Worm (Caenorhabditis elegans): ENCODE measurements around the gene irld-59.
A peak's percentile ranks its signal among the peaks of the same experiment; 100 is the strongest.
"Not testable (repeated sequence)": the region's sequence is repeated elsewhere in the genome, so short reads cannot be mapped to it uniquely, and the experiment has no call there.

irld-59 gene

ce11 chrIV:15294040-15294439, 42.8 kb upstream of the irld-59 start, which contains the start of gene Y73F8A.10:
Y73F8A.10 (plus strand) TSS chrIV:15294340.
- TF ChIP-seq lin-35 (GFP tag; optimal IDR thresholded peaks at IDR 0.05) (no peak), vab-15 (tag; optimal IDR thresholded peaks at IDR 0.05) (no peak), hlh-17 (GFP tag; optimal IDR thresholded peaks at IDR 0.05; ENCODE audit: borderline replicate concordance) (no peak), mep-1 (tag; optimal IDR thresholded peaks at IDR 0.05) (no peak), nhr-84 (tag; optimal IDR thresholded peaks at IDR 0.05) (no peak)

DNA sequence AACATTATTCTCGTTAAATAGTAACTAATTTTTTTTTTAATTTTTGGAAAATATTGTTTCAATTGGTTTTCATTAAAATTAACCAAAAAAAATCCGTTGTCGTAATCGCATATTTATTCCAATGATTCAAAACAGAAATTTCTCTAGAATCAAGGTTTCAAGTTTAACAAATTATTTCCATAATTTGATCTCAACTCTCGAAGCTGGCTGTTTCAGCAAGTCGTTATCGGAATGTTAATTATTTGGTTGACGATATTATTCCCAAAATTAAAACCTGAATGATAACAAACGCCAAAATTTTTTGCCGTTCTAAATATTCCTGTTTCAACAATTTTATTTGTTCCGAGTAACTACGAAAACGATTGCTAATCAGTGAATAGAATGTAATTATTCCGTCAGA, 36.8 kb upstream of the irld-59 start:
- TF ChIP-seq mdl-1 (tag; optimal IDR thresholded peaks at IDR 0.05) = no peak
- TF ChIP-seq C16A3.4 (tag; optimal IDR thresholded peaks at IDR 0.05) = no peak
- TF ChIP-seq fos-1 (tag; optimal IDR thresholded peaks at IDR 0.05) = no peak
- TF ChIP-seq C04F5.9 (tag; optimal IDR thresholded peaks at IDR 0.05) = no peak
- TF ChIP-seq elt-2 (tag; optimal IDR thresholded peaks at IDR 0.05) = no peak
- no peak for TF ChIP-seq nhr-71 (tag; optimal IDR thresholded peaks at IDR 0.05)
- no peak for TF ChIP-seq fkh-8 (tag; optimal IDR thresholded peaks at IDR 0.05)
- TF ChIP-seq pqm-1 (tag; optimal IDR thresholded peaks at IDR 0.05) = no peak
- no peak for TF ChIP-seq unc-130 (tag; optimal IDR thresholded peaks at IDR 0.05)
- no peak for TF ChIP-seq ceh-8 (GFP tag; optimal IDR thresholded peaks at IDR 0.05)
- no peak for TF ChIP-seq nhr-11 (tag; optimal IDR thresholded peaks at IDR 0.05)
- no peak for TF ChIP-seq mab-9 (GFP tag; IDR thresholded peaks at IDR 0.05)
- TF ChIP-seq F16B12.6 (tag; optimal IDR thresholded peaks at IDR 0.05) = no peak
- no peak for TF ChIP-seq tlp-1 (tag; optimal IDR thresholded peaks at IDR 0.05)

- no peak for TF ChIP-seq nhr-237 (tag; optimal IDR thresholded peaks at IDR 0.05)
- TF ChIP-seq xbp-1 (tag; optimal IDR thresholded peaks at IDR 0.05) = no peak
- TF ChIP-seq ceh-90 (tag; optimal IDR thresholded peaks at IDR 0.05) = no peak
- no peak for TF ChIP-seq ceh-88 (GFP tag; IDR thresholded peaks at IDR 0.05)
- TF ChIP-seq mep-1 (tag; optimal IDR thresholded peaks at IDR 0.05) = no peak
- TF ChIP-seq nhr-85 (tag) = no peak
- TF ChIP-seq nhr-47 (tag; optimal IDR thresholded peaks at IDR 0.05) = no peak
- TF ChIP-seq pax-3 (tag; optimal IDR thresholded peaks at IDR 0.05) = no peak
- no peak for TF ChIP-seq ama-1 (optimal IDR thresholded peaks at IDR 0.05)
- TF ChIP-seq tlp-1 (tag; optimal IDR thresholded peaks at IDR 0.05) = no peak
- TF ChIP-seq unc-62 (GFP tag; optimal IDR thresholded peaks at IDR 0.05) = no peak
- TF ChIP-seq nhr-71 (tag; optimal IDR thresholded peaks at IDR 0.05) = no peak
- no peak for TF ChIP-seq unc-130 (tag; optimal IDR thresholded peaks at IDR 0.05)
- no peak for TF ChIP-seq efl-1 (optimal IDR thresholded peaks at IDR 0.05)
- no peak for TF ChIP-seq efl-1 (GFP tag; optimal IDR thresholded peaks at IDR 0.05 in 1 of 2)
Observed at ce11 chrIV:15302151-15302550, 34.7 kb upstream of the irld-59 start, which contains the start of gene best-21. best-21 (plus strand) TSS chrIV:15302451.

DNA sequence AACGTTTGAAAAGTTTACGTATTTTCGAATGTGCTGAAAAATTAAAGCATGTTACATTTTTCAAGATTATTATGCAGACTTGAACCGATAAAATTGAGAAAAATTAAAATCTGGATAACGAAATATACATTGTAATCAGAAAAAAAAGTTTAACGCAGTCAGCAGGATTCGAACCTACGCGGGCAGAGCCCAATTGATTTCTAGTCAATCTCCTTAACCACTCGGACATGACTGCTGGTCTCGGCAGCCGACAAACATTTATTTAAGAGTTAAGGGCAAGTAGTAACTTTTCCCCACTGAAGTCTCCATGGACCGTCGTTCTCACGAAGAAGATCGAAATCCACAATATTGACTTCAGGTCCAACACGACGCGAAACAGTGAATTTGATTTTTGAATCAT, 25.9 kb upstream of the irld-59 start:
- TF ChIP-seq nhr-85 (tag) = peak; percentile 72

DNA sequence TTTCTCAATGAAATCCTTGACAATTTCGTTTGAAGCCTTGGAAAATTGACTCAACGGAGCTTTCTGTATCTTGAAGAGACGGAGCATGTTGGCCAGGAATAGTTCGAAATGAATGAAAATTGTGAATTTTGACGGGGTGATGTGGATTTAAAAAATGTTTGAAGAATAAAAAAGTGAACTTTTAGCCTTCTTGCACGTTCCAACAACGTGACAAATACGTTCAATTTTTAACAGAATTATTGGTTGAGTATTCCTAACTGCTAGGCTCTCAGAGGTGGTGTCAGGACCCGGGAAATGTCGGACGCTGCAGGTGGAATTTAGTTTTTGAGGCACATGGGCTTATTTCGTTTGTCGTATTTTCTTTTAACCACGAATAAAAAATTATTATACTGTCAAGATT, 25.3 kb upstream of the irld-59 start, which contains the start of gene Y73F8A.12:
Gene Y73F8A.12, minus strand, starts transcription at position 101 of the 400 bp plus-strand sequence.
- not testable (repeated sequence) for TF ChIP-seq fkh-4 (tag; optimal IDR thresholded peaks at IDR 0.05; ENCODE audit: borderline replicate concordance); unc-62 (GFP tag; optimal IDR thresholded peaks at IDR 0.05); ceh-88 (GFP tag; IDR thresholded peaks at IDR 0.05)

DNA sequence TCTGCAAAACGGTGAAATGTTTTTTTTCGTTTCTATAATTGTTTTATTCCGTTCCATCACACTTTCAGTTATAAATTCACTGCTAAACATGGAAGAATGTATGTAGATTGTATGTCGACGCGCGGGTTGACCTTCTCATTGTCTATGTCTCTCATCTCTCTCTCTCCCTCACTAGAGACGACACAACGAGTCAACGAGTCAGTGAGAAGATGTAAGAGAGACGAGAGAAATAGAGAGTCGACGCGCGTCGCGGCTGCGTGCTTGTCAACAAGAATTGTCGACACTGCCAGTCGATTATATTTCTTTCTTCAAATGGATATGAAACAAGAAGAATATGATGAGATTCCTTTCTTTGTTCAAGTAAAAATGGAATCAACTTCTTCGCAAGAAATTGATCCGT, 24.9 kb upstream of the irld-59 start, which contains the start of gene Y73F8A.13:
Gene Y73F8A.13, plus strand, starts transcription at position 240 of the 400 bp plus-strand sequence.
- TF ChIP-seq ets-5 (GFP tag; IDR thresholded peaks at IDR 0.05) (no peak), mab-9 (GFP tag; IDR thresholded peaks at IDR 0.05) (no peak), mdl-1 (tag; optimal IDR thresholded peaks at IDR 0.05) (no peak), ceh-90 (tag; optimal IDR thresholded peaks at IDR 0.05) (no peak), jun-1 (tag; optimal IDR thresholded peaks at IDR 0.05) (no peak), pag-3 (tag; optimal IDR thresholded peaks at IDR 0.05; ENCODE audit: borderline replicate concordance, insufficient read depth) (no peak), dpl-1 (GFP tag; optimal IDR thresholded peaks at IDR 0.05) (peak in 1 of 3 experiments; percentile 9), alr-1 (tag; optimal IDR thresholded peaks at IDR 0.05; ENCODE audit: borderline replicate concordance) (no peak), lin-35 (GFP tag; optimal IDR thresholded peaks at IDR 0.05) (peak in 1 of 2 experiments; percentile 38), snu-23 (GFP tag; optimal IDR thresholded peaks at IDR 0.05) (peak; percentile 11), aly-2 (tag; optimal IDR thresholded peaks at IDR 0.05) (no peak), efl-1 (optimal IDR thresholded peaks at IDR 0.05) (peak in 1 of 2 experiments; percentile 20), efl-1 (GFP tag; optimal IDR thresholded peaks at IDR 0.05 in 1 of 2) (no peak)

Data from whole organism, L1 larva.